Worm (Caenorhabditis elegans): ENCODE data around the gene C25F9.15.

DNA sequence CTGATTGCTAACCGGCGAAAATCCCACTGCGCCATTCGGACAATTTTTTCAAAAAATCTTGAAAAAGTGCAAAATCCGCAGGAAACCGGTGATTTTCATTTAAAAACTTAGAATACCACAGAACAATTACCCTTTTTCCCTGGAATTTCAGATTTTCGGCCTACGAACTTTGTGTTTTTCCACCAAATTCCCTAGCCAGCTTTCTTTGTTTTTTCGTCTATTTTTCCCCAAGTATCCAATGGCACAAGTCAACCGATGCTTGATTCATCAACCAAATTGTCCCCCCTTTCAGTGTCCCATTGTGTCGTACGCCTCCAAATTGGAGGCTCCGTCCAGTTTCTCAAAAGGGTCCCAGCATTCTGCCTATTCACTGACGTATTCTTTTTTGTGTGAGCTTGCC, 47.7 kb upstream of the C25F9.15 start, which contains the start of gene Y43F8A.1:
- no peak for TF ChIP-seq nhr-12 (tag; optimal IDR thresholded peaks at IDR 0.05)
- TF ChIP-seq tbx-2 (tag; optimal IDR thresholded peaks at IDR 0.05), result no peak
- no peak for TF ChIP-seq ama-1 (optimal IDR thresholded peaks at IDR 0.05)
